Worm (Caenorhabditis elegans) whole organism, L4 larva: ENCODE results near the gene nas-33.

ENCODE experiments used
- R02D3.7 ChIP-seq: fragments of 150-350 bp; sonication (generic microtip); optimal IDR thresholded peaks from 3 replicates; lab custom pipeline; 2014; ENCODE audit warnings: missing biosample characterization, missing genetic modification characterization
- ces-1 ChIP-seq: fragments of 150-350 bp; sonication (generic microtip); optimal IDR thresholded peaks from 4 replicates; lab custom pipeline; 2014; ENCODE audit warnings: missing biosample characterization, missing genetic modification reagents, missing genetic modification characterization
- egl-27 ChIP-seq: sonication (generic microtip); optimal IDR thresholded peaks from 3 replicates; lab custom pipeline; 2017; ENCODE audit warnings: missing biosample characterization, missing genetic modification reagents, missing genetic modification characterization
- fkh-10 ChIP-seq: fragments of 150-350 bp; optimal IDR thresholded peaks from 2 replicates; lab custom pipeline; 2014; ENCODE audit warnings: missing biosample characterization, missing genetic modification reagents, missing genetic modification characterization
- fos-1 ChIP-seq: fragments of 150-350 bp; optimal IDR thresholded peaks from 2 replicates; lab custom pipeline; 2014; ENCODE audit warnings: missing biosample characterization, missing genetic modification characterization
- hlh-30 ChIP-seq: sonication (generic microtip); optimal IDR thresholded peaks from 2 replicates; lab custom pipeline; 2017; ENCODE audit warnings: antibody characterized with exemption, mild to moderate bottlenecking, missing genetic modification characterization, missing compliant biosample characterization; ENCODE audit not compliant: insufficient read depth
- jun-1 ChIP-seq: fragments of 150-350 bp; optimal IDR thresholded peaks from 2 replicates; lab custom pipeline; 2014; ENCODE audit warnings: missing biosample characterization, missing genetic modification reagents, missing genetic modification characterization
- lin-13 ChIP-seq: fragments of 150-350 bp; optimal IDR thresholded peaks from 2 replicates; lab custom pipeline; 2014; ENCODE audit warnings: missing biosample characterization, missing genetic modification reagents, missing genetic modification characterization
- lin-15B ChIP-seq: fragments of 150-350 bp; sonication (generic microtip); optimal IDR thresholded peaks from 3 replicates; lab custom pipeline; 2014; ENCODE audit warnings: missing biosample characterization, missing genetic modification characterization
- nhr-237 ChIP-seq: sonication (generic microtip); optimal IDR thresholded peaks from 2 replicates; lab custom pipeline; 2017; ENCODE audit warnings: missing biosample characterization, missing genetic modification characterization
- pqm-1 ChIP-seq: sonication (generic microtip); optimal IDR thresholded peaks from 2 replicates; lab custom pipeline; 2017; ENCODE audit warnings: missing biosample characterization, missing genetic modification characterization
- rbr-2 ChIP-seq: sonication (generic microtip); optimal IDR thresholded peaks from 2 replicates; lab custom pipeline; 2016; ENCODE audit warnings: missing genotype, missing genetic modification characterization, missing compliant biosample characterization
- tag-97 ChIP-seq: fragments of 200-800 bp; sonication (Bioruptor generic); IDR thresholded peaks from 2 replicates; pipeline ENCODE4 v1.3.6; 2022; ENCODE audit warnings: missing genetic modification characterization, missing compliant biosample characterization
- unc-39 ChIP-seq: sonication (generic microtip); optimal IDR thresholded peaks from 2 replicates; lab custom pipeline; 2017; ENCODE audit warnings: missing biosample characterization, missing genetic modification characterization

DNA sequence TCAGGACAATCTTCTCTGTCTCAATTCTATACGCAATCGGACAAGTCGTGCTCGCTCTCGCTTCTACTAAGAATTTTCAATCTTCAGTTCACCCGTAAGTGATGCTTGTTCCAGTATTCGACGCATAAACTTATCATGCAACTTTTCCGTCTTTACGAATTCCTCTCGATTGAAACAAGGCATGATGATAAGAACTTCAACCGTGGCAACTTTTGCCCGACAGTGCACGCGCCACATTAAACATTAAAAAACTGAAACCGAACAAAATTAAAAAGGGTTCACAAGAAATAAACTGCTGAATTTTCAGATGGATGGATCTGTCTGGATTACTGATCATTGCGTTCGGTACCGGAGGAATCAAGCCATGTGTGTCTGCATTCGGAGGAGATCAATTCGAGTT lies 3.4 kb upstream of the nas-33 start:
- TF ChIP-seq R02D3.7 (no peak), ces-1 (GFP tag; lab: Kevin White, UChicago) (no peak), fos-1 (tag; lab: Kevin White, UChicago) (no peak), lin-13 (no peak), fkh-10 (no peak), rbr-2 (tag; lab: Kevin White, UChicago) (no peak), lin-15B (no peak), unc-39 (tag; lab: Kevin White, UChicago) (no peak), nhr-237 (tag; lab: Kevin White, UChicago) (no peak), tag-97 (no peak), pqm-1 (tag; lab: Kevin White, UChicago) (peak; percentile 57), egl-27 (no peak), jun-1 (tag; lab: Kevin White, UChicago) (no peak), hlh-30 (no peak)
